Worm (Caenorhabditis elegans): Measurements from ENCODE around the gene nhr-281.

The nhr-281 gene

DNA sequence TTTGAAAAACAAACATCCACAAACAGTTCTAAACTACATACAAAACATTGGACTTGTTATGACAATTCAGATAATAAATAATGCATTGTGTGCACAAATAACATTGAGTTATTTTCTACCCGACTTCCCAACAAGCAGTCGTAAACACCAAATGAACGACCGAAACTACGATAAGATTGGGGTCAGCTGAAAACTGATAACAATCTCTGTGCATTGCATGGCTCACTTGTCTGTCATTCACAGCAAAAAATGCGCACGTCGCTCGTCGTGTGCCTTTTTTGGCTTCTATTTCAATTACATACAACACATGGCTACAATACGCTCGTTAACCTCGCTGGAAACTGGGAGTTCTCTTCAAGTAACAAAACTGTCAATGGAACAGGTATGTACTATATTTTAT lies 42.3 kb downstream of the nhr-281 start, which contains the start of gene C33G3.4 (continued):
- TF ChIP-seq jun-1 (tag; optimal IDR thresholded peaks at IDR 0.05) (no peak), gei-8 (GFP tag; optimal IDR thresholded peaks at IDR 0.05) (no peak)

DNA sequence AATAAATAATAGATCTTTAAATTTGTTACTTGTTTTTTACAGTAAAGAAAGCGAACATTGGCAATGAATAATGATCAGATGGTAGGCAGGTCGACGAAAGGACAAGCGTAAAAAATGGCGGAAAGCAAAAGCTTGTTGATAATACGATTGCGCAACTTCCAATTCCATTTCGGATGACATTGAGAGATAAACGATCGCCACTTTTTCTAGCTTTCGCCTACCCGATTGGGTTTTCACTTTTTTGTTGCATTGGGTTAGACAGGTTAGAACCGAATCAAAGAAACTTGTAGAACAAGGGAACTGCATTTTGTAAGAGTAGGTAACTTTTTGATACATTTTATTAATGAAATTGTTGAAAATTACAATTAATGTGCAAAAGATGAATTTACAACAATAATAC lies 43.7 kb downstream of the nhr-281 start:
- TF ChIP-seq Y75B8A.6 (GFP tag; IDR thresholded peaks at IDR 0.05) = no peak
- no peak for TF ChIP-seq hmg-1.1 (GFP tag; IDR thresholded peaks at IDR 0.05)
- no peak for TF ChIP-seq dmd-6 (GFP tag; IDR thresholded peaks at IDR 0.05)
- no peak for TF ChIP-seq daf-16 (GFP tag; optimal IDR thresholded peaks at IDR 0.05)
- no peak for TF ChIP-seq daf-16 (tag; optimal IDR thresholded peaks at IDR 0.05)
- no peak for TF ChIP-seq hlh-11 (tag; optimal IDR thresholded peaks at IDR 0.05)
- no peak for TF ChIP-seq lin-15B (tag; optimal IDR thresholded peaks at IDR 0.05)
- no peak for TF ChIP-seq nhr-76 (tag; optimal IDR thresholded peaks at IDR 0.05)
- no peak for TF ChIP-seq nhr-41 (GFP tag; IDR thresholded peaks at IDR 0.05)
- no peak for TF ChIP-seq mxl-3 (GFP tag; optimal IDR thresholded peaks at IDR 0.05)
- TF ChIP-seq lsy-2 (tag; optimal IDR thresholded peaks at IDR 0.05) = no peak
- TF ChIP-seq madf-9 (GFP tag; conservative IDR thresholded peaks at IDR 0.05) = no peak
- no peak for TF ChIP-seq F44E2.7 (GFP tag; IDR thresholded peaks at IDR 0.05)
- TF ChIP-seq nhr-25 (tag; optimal IDR thresholded peaks at IDR 0.05; ENCODE audit: borderline replicate concordance, insufficient read depth) = no peak
- no peak for TF ChIP-seq T26A8.4 (GFP tag; IDR thresholded peaks at IDR 0.05)
- no peak for TF ChIP-seq dmd-8 (GFP tag; IDR thresholded peaks at IDR 0.05)
- no peak for TF ChIP-seq nhr-28 (tag; optimal IDR thresholded peaks at IDR 0.05)
- no peak for TF ChIP-seq ceh-44 (GFP tag; IDR thresholded peaks at IDR 0.05)

DNA sequence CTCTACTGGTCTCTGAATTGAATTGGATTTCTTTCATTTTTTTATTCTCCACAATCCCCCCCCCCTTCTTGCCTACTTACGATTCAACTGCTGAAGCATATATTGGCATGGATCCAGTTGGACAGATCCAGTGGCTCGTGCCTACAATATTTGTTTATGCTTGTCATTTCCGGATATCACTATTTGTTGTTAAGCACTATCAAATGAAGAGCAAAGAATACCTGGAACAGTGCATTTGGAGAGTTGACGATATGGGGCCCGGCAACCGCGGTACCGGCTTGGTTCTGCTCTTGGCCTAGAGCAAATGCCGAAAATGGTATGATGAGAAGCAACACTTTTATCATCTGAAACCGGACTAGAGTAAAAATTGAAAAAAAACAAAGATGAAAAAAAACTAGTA lies 45.6 kb downstream of the nhr-281 start, which contains the start of gene lgc-21:
Gene lgc-21 (minus strand): TSS at position 344 of the 400 bp plus-strand sequence.
- no peak for TF ChIP-seq fkh-10 (GFP tag; optimal IDR thresholded peaks at IDR 0.05)
- no peak for TF ChIP-seq mes-2 (tag; optimal IDR thresholded peaks at IDR 0.05; ENCODE audit: poor library complexity, severe bottlenecking)
- TF ChIP-seq aha-1 (tag) = peak; percentile 96
- no peak for TF ChIP-seq lin-15B (tag; optimal IDR thresholded peaks at IDR 0.05)
- TF ChIP-seq F44E2.7 (GFP tag; IDR thresholded peaks at IDR 0.05) = no peak
- TF ChIP-seq mxl-2 (GFP tag; conservative IDR thresholded peaks at IDR 0.05) = no peak

DNA sequence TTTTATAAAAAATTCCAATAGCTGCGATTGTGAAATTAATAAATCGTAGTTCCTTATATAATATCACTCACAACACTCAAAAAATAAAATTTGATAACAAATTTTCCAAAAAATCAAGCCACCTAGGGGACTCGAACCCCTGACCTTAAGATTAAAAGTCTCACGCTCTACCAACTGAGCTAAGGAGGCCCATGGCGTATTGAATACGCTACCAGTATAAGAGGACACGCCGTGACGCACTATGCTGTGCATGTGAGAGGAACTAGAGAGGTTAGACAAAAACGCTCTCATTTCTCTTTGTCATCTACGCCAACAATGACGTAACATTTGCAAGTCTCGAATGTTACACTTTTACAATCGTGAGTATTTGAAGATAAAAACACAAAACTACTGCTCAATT lies 49.4 kb downstream of the nhr-281 start:
- TF ChIP-seq zip-11 (GFP tag; IDR thresholded peaks at IDR 0.05) = peak; percentile 87
- TF ChIP-seq mes-2 (tag; optimal IDR thresholded peaks at IDR 0.05; ENCODE audit: poor library complexity, severe bottlenecking) = peak; percentile 92
- peak; percentile 97 for TF ChIP-seq nhr-77 (tag; optimal IDR thresholded peaks at IDR 0.05)
- TF ChIP-seq F26F4.8 (GFP tag; conservative IDR thresholded peaks at IDR 0.05) = peak; percentile 96
- peak in 1 of 2 experiments; percentile 98 for TF ChIP-seq unc-62 (GFP tag; optimal IDR thresholded peaks at IDR 0.05 in 1 of 2)
- TF ChIP-seq unc-62 (tag; optimal IDR thresholded peaks at IDR 0.05) = no peak
- peak; percentile 85 for TF ChIP-seq aha-1 (tag)
- TF ChIP-seq php-3 (GFP tag; IDR thresholded peaks at IDR 0.05) = peak; percentile 90
- TF ChIP-seq aly-2 (tag; optimal IDR thresholded peaks at IDR 0.05) = peak; percentile 56
- peak; percentile 91 for TF ChIP-seq dmd-9 (GFP tag; IDR thresholded peaks at IDR 0.05)
- TF ChIP-seq T26A8.4 (GFP tag; IDR thresholded peaks at IDR 0.05) = peak; percentile 94
- no peak for TF ChIP-seq ceh-62 (tag; optimal IDR thresholded peaks at IDR 0.05)
- peak; percentile 95 for TF ChIP-seq mep-1 (tag; optimal IDR thresholded peaks at IDR 0.05)
- TF ChIP-seq gei-8 (GFP tag; optimal IDR thresholded peaks at IDR 0.05) = peak; percentile 85
- TF ChIP-seq nhr-11 (tag; optimal IDR thresholded peaks at IDR 0.05) = peak; percentile 86
- no peak for TF ChIP-seq ZK546.5 (tag; optimal IDR thresholded peaks at IDR 0.05)
- TF ChIP-seq ceh-82 (tag; optimal IDR thresholded peaks at IDR 0.05) = no peak
- peak; percentile 41 for TF ChIP-seq egl-27 (tag; optimal IDR thresholded peaks at IDR 0.05)
- TF ChIP-seq ceh-32 (tag; optimal IDR thresholded peaks at IDR 0.05; ENCODE audit: poor library complexity) = peak; percentile 72
- TF ChIP-seq lin-15B (tag; optimal IDR thresholded peaks at IDR 0.05) = peak; percentile 22
- peak; percentile 28 for TF ChIP-seq fkh-10 (GFP tag; optimal IDR thresholded peaks at IDR 0.05)
- no peak for TF ChIP-seq fos-1 (tag; optimal IDR thresholded peaks at IDR 0.05)
- peak; percentile 97 for TF ChIP-seq arid-1 (GFP tag; conservative IDR thresholded peaks at IDR 0.05)
- TF ChIP-seq hmg-1.1 (GFP tag; IDR thresholded peaks at IDR 0.05) = peak; percentile 99
- TF ChIP-seq R02D3.7 (tag; optimal IDR thresholded peaks at IDR 0.05) = peak; percentile 31
- TF ChIP-seq unc-130 (GFP tag; optimal IDR thresholded peaks at IDR 0.05) = peak; percentile 62
- peak; percentile 92; the same call in 1 of the 2 replicates for TF ChIP-seq F44E2.7 (GFP tag; IDR thresholded peaks at IDR 0.05)
- TF ChIP-seq lin-13 (GFP tag; optimal IDR thresholded peaks at IDR 0.05) = peak; percentile 90
- TF ChIP-seq lin-38 (GFP tag; IDR thresholded peaks at IDR 0.05) = peak; percentile 86
- TF ChIP-seq set-16 (GFP tag; IDR thresholded peaks at IDR 0.05) = no peak
